Worm (Caenorhabditis elegans) whole organism, young adult: Measurements from ENCODE around the gene mip-1.

ENCODE experiments used
- B0019.2 ChIP-seq: fragments of 200-800 bp; sonication (Bioruptor generic); conservative IDR thresholded peaks from 2 replicates; pipeline ENCODE4 v1.3.6; 2022; ENCODE audit warnings: missing genetic modification reagents, missing genetic modification characterization, missing compliant biosample characterization
- B0336.3 ChIP-seq: fragments of 200-800 bp; sonication (Bioruptor generic); IDR thresholded peaks from 2 replicates; pipeline ENCODE4 v1.3.6; 2022; ENCODE audit warnings: missing genetic modification characterization, missing compliant biosample characterization
- F23B12.7 ChIP-seq: sonication (generic microtip); optimal IDR thresholded peaks from 2 replicates; lab custom pipeline; 2017; ENCODE audit warnings: missing genetic modification characterization, mild to moderate bottlenecking, missing compliant biosample characterization, antibody characterized with exemption, moderate library complexity; ENCODE audit not compliant: insufficient read depth
- F37B4.10 ChIP-seq: fragments of 200-800 bp; sonication (Bioruptor generic); IDR thresholded peaks from 2 replicates; pipeline ENCODE4 v1.3.6; 2022; ENCODE audit warnings: missing genetic modification characterization, missing compliant biosample characterization
- F39B2.1 ChIP-seq: fragments of 200-800 bp; sonication (Bioruptor generic); IDR thresholded peaks from 2 replicates; pipeline ENCODE4 v1.3.6; 2022; ENCODE audit warnings: missing genetic modification reagents, missing genetic modification characterization, missing compliant biosample characterization
- K11D2.4 ChIP-seq: fragments of 200-800 bp; sonication (Bioruptor generic); IDR thresholded peaks from 2 replicates; pipeline ENCODE4 v1.3.6; 2022; ENCODE audit warnings: missing genetic modification reagents, missing genetic modification characterization, missing compliant biosample characterization
- T07F8.4 ChIP-seq: sonication (generic microtip); optimal IDR thresholded peaks from 2 replicates; lab custom pipeline; 2016; ENCODE audit warnings: mild to moderate bottlenecking, missing genetic modification characterization, moderate library complexity, missing compliant biosample characterization
- ZK185.1 ChIP-seq: sonication (generic microtip); optimal IDR thresholded peaks from 2 replicates; lab custom pipeline; 2016; ENCODE audit warnings: mild to moderate bottlenecking, missing genetic modification characterization, missing compliant biosample characterization; ENCODE audit not compliant: poor library complexity, severe bottlenecking
- aptf-3 ChIP-seq: fragments of 200-800 bp; sonication (Bioruptor generic); IDR thresholded peaks from 2 replicates; pipeline ENCODE4 v1.3.6; 2022; ENCODE audit warnings: missing genetic modification characterization, missing compliant biosample characterization
- attf-5 ChIP-seq: fragments of 200-800 bp; sonication (Bioruptor generic); optimal IDR thresholded peaks from 2 replicates; lab custom pipeline; 2018; ENCODE audit warnings: mild to moderate bottlenecking, missing genetic modification characterization, missing compliant biosample characterization
- attf-6 ChIP-seq: fragments of 200-800 bp; sonication (Bioruptor generic); IDR thresholded peaks from 2 replicates; pipeline ENCODE4 v1.3.6; 2022; ENCODE audit warnings: missing genetic modification reagents, missing genetic modification characterization, missing compliant biosample characterization
- ceh-27 ChIP-seq: fragments of 200-800 bp; sonication (Bioruptor generic); optimal IDR thresholded peaks from 2 replicates; lab custom pipeline; 2018; ENCODE audit warnings: mild to moderate bottlenecking, missing genetic modification characterization, moderate library complexity, missing compliant biosample characterization
- ceh-58 ChIP-seq: fragments of 200-800 bp; sonication (Bioruptor generic); IDR thresholded peaks from 2 replicates; pipeline ENCODE4 v1.3.6; 2022; ENCODE audit warnings: missing genetic modification characterization, missing compliant biosample characterization
- chd-7 ChIP-seq: sonication (generic microtip); optimal IDR thresholded peaks from 2 replicates; lab custom pipeline; 2016; ENCODE audit warnings: mild to moderate bottlenecking, missing genetic modification characterization, moderate library complexity, missing compliant biosample characterization
- die-1 ChIP-seq: sonication (generic microtip); optimal IDR thresholded peaks from 2 replicates; lab custom pipeline; 2016; ENCODE audit warnings: missing genotype, mild to moderate bottlenecking, missing genetic modification characterization, missing compliant biosample characterization
- egrh-3 ChIP-seq: fragments of 200-800 bp; sonication (Bioruptor generic); IDR thresholded peaks from 2 replicates; pipeline ENCODE4 v1.3.6; 2022; ENCODE audit warnings: missing genetic modification reagents, missing genetic modification characterization, missing compliant biosample characterization
- ekl-4 ChIP-seq: fragments of 200-800 bp; sonication (Bioruptor generic); IDR thresholded peaks from 2 replicates; pipeline ENCODE4 v1.3.6; 2022; ENCODE audit warnings: missing genetic modification reagents, missing genetic modification characterization, missing compliant biosample characterization
- gei-17 ChIP-seq: fragments of 200-800 bp; sonication (Bioruptor generic); optimal IDR thresholded peaks from 2 replicates; lab custom pipeline; 2018; ENCODE audit warnings: mild to moderate bottlenecking, missing genetic modification characterization, missing compliant biosample characterization
- hmg-1.2 ChIP-seq: fragments of 200-800 bp; sonication (Bioruptor generic); IDR thresholded peaks from 2 replicates; pipeline ENCODE4 v1.3.6; 2022; ENCODE audit warnings: missing genetic modification reagents, missing genetic modification characterization, missing compliant biosample characterization
- hsf-1 ChIP-seq: fragments of 200-800 bp; sonication (Bioruptor generic); IDR thresholded peaks from 2 replicates; pipeline ENCODE4 v1.3.6; 2022; ENCODE audit warnings: missing genetic modification reagents, missing genetic modification characterization, missing compliant biosample characterization
- lag-1 ChIP-seq: fragments of 200-800 bp; sonication (Bioruptor generic); IDR thresholded peaks from 2 replicates; pipeline ENCODE4 v1.3.6; 2022; ENCODE audit warnings: missing genetic modification reagents, missing genetic modification characterization, missing compliant biosample characterization
- madf-3 ChIP-seq: fragments of 200-800 bp; sonication (Bioruptor generic); IDR thresholded peaks from 2 replicates; pipeline ENCODE4 v1.3.6; 2022; ENCODE audit warnings: missing genetic modification reagents, missing genetic modification characterization, missing compliant biosample characterization
- madf-6 ChIP-seq: fragments of 200-800 bp; sonication (Bioruptor generic); IDR thresholded peaks from 2 replicates; pipeline ENCODE4 v1.3.6; 2022; ENCODE audit warnings: missing genetic modification reagents, missing genetic modification characterization, missing compliant biosample characterization
- nfya-1 ChIP-seq: sonication (generic microtip); optimal IDR thresholded peaks from 2 replicates; lab custom pipeline; 2017; ENCODE audit warnings: antibody characterized with exemption, missing compliant biosample characterization, missing genetic modification characterization, borderline replicate concordance; ENCODE audit not compliant: insufficient read depth
- nhr-90 ChIP-seq: sonication (generic microtip); optimal IDR thresholded peaks from 2 replicates; lab custom pipeline; 2016; ENCODE audit warnings: missing genotype, mild to moderate bottlenecking, missing genetic modification characterization, missing compliant biosample characterization
- rcor-1 ChIP-seq: fragments of 200-800 bp; sonication (Bioruptor generic); IDR thresholded peaks from 2 replicates; pipeline ENCODE4 v1.3.6; 2022; ENCODE audit warnings: missing genetic modification reagents, missing genetic modification characterization, missing compliant biosample characterization
- snpc-3.4 ChIP-seq: sonication (generic microtip); optimal IDR thresholded peaks from 2 replicates; lab custom pipeline; 2017; ENCODE audit warnings: missing genetic modification characterization, mild to moderate bottlenecking, missing compliant biosample characterization, antibody characterized with exemption, moderate library complexity, missing genotype, missing genetic modification reagents
- snpc-4 ChIP-seq, 5 experiments: fragments of 150-350 bp in 1 of 5; sonication (generic microtip) in 4 of 5; optimal IDR thresholded peaks; 2 replicates each; lab custom pipeline; 2014 to 2018; ENCODE audit warnings: missing genetic modification characterization in 5 of 5, missing biosample characterization in 3 of 5, antibody characterized with exemption in 2 of 5, mild to moderate bottlenecking in 2 of 5, missing compliant biosample characterization in 2 of 5, missing genotype in 2 of 5, moderate library complexity in 2 of 5, missing genetic modification reagents in 1 of 5
- tbp1 ChIP-seq: fragments of 200-800 bp; sonication (Bioruptor generic); optimal IDR thresholded peaks from 2 replicates; lab custom pipeline; 2018; ENCODE audit warnings: mild to moderate bottlenecking, missing genetic modification characterization, missing compliant biosample characterization
- tbx-9 ChIP-seq: sonication (generic microtip); optimal IDR thresholded peaks from 2 replicates; lab custom pipeline; 2016; ENCODE audit warnings: borderline replicate concordance, missing genetic modification characterization, inconsistent platforms, missing compliant biosample characterization
- ztf-18 ChIP-seq: sonication (generic microtip); optimal IDR thresholded peaks from 2 replicates; lab custom pipeline; 2016; ENCODE audit warnings: missing genotype, mild to moderate bottlenecking, missing genetic modification characterization, missing compliant biosample characterization
- ztf-25 ChIP-seq: fragments of 200-800 bp; sonication (Bioruptor generic); IDR thresholded peaks from 2 replicates; pipeline ENCODE4 v1.3.6; 2022; ENCODE audit warnings: missing genetic modification reagents, missing genetic modification characterization, missing compliant biosample characterization
- ztf-3 ChIP-seq: fragments of 200-800 bp; sonication (Bioruptor generic); optimal IDR thresholded peaks from 2 replicates; lab custom pipeline; 2018; ENCODE audit warnings: mild to moderate bottlenecking, missing genetic modification characterization, missing compliant biosample characterization
- ztf-6 ChIP-seq: fragments of 200-800 bp; sonication (Bioruptor generic); IDR thresholded peaks from 2 replicates; pipeline ENCODE4 v1.3.6; 2022; ENCODE audit warnings: missing genetic modification reagents, missing genetic modification characterization, missing compliant biosample characterization

mip-1 gene

ce11 chrIII:4808089-4808488 is 15.2 kb downstream of the mip-1 start:
- TF ChIP-seq ztf-18 (no peak), hsf-1 (GFP tag; lab: Robert Waterston, UW) (peak; percentile 18; the same call in 1 of the 2 replicates), ztf-3 (GFP tag; lab: Kevin White, UChicago) (no peak), gei-17 (GFP tag; lab: Kevin White, UChicago) (no peak), ekl-4 (peak; percentile 31; the same call in 1 of the 2 replicates), nhr-90 (tag; lab: Kevin White, UChicago) (no peak), madf-3 (GFP tag; lab: Robert Waterston, UW) (0 out of 2 replicates have a peak, but pooled peaks have one; percentile 42), F23B12.7 (tag; lab: Kevin White, UChicago) (no peak), B0019.2 (GFP tag; lab: Robert Waterston, UW) (no peak), nfya-1 (tag; lab: Kevin White, UChicago) (no peak), F39B2.1 (GFP tag; lab: Robert Waterston, UW) (no peak), tbp1 (GFP tag; lab: Kevin White, UChicago) (no peak), ztf-6 (GFP tag; lab: Robert Waterston, UW) (no peak), T07F8.4 (no peak), attf-5 (GFP tag; lab: Kevin White, UChicago) (peak; percentile 28), hmg-1.2 (GFP tag; lab: Robert Waterston, UW) (no peak), snpc-3.4 (tag; lab: Kevin White, UChicago) (peak; percentile 26), F37B4.10 (GFP tag; lab: Robert Waterston, UW) (no peak), madf-6 (GFP tag; lab: Robert Waterston, UW) (peak; percentile 47; the same call in 1 of the 2 replicates), snpc-4 (GFP tag; optimal IDR thresholded peaks at IDR 0.05; lab: Kevin White, UChicago) (no peak), snpc-4 (tag; optimal IDR thresholded peaks at IDR 0.05; lab: Kevin White, UChicago) (no peak), ceh-58 (no peak), ztf-25 (GFP tag; lab: Robert Waterston, UW) (no peak), aptf-3 (GFP tag; lab: Robert Waterston, UW) (no peak), rcor-1 (GFP tag; lab: Robert Waterston, UW) (no peak), ceh-27 (GFP tag; lab: Kevin White, UChicago) (no peak), B0336.3 (GFP tag; lab: Robert Waterston, UW) (no peak), K11D2.4 (GFP tag; lab: Robert Waterston, UW) (no peak), tbx-9 (tag; lab: Kevin White, UChicago) (no peak), die-1 (tag; lab: Kevin White, UChicago) (no peak), attf-6 (no peak)

DNA sequence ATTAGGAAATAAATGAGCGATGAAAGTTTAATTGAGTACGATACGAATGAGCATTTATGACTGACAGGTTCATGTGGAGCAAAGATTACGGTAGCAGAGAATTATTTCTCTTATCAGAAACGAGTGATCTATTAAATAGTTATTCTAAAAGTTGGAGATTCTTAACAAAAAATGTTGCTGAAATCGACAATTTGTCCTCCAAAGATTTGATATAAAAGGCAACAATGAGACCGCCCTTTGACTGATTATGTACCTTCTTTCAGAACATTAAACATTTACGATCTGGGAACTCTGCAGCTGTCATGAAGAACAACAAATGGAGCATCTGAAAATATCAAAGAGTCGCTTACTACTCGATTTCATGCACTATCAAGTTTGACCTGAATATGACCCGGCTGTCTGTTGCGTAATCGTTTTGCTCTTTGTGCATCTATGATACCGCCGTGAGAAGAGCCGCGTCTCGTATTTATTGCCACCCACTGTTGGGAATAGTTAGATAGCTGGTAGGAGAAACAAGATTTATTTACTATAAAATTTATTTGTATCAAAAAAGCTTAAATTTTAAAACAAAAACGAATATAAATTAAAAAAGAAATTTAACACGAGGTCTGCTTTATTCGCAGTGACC is 16.8 kb downstream of the mip-1 start, which contains the start of gene pal-1:
Gene pal-1 (minus strand): TSS at position 51 of the 628 bp plus-strand sequence.
- TF ChIP-seq egrh-3 (GFP tag; lab: Robert Waterston, UW) (no peak), chd-7 (no peak), nfya-1 (tag; lab: Kevin White, UChicago) (no peak), ZK185.1 (tag; lab: Kevin White, UChicago) (no peak), B0336.3 (GFP tag; lab: Robert Waterston, UW) (no peak), tbp1 (GFP tag; lab: Kevin White, UChicago) (no peak), lag-1 (GFP tag; lab: Robert Waterston, UW) (no peak)
